Fruit fly (Drosophila melanogaster): ENCODE measurements around the gene CG34124.

CG34124 gene

dm6 chr2L:4973731-4974415 is 15.7 kb downstream of the CG34124 start, which contains the start of gene mRpL28 (continued):
- TF ChIP-seq CG3281 (GFP tag; optimal IDR thresholded peaks at IDR 0.05), result peak; percentile 46
- no peak for TF ChIP-seq Sox102F (GFP tag; optimal IDR thresholded peaks at IDR 0.05)
- TF ChIP-seq Dref (GFP tag; IDR thresholded peaks at IDR 0.05), result no peak
- no peak for TF ChIP-seq Gug (GFP tag; IDR thresholded peaks at IDR 0.05)
- no peak for TF ChIP-seq gem (tag; optimal IDR thresholded peaks at IDR 0.05)
- no peak for TF ChIP-seq stc (GFP tag; IDR thresholded peaks at IDR 0.05)
- TF ChIP-seq zf30C (GFP tag; optimal IDR thresholded peaks at IDR 0.05), result no peak
- TF ChIP-seq ap (GFP tag; IDR thresholded peaks at IDR 0.05), result no peak
- TF ChIP-seq HmgD (GFP tag; optimal IDR thresholded peaks at IDR 0.05), result no peak
- no peak for TF ChIP-seq so (GFP tag; IDR thresholded peaks at IDR 0.05)
- no peak for TF ChIP-seq Mrtf (GFP tag; IDR thresholded peaks at IDR 0.05)
- no peak for TF ChIP-seq fu2 (GFP tag; optimal IDR thresholded peaks at IDR 0.05)
- no peak for TF ChIP-seq CG13296 (GFP tag; optimal IDR thresholded peaks at IDR 0.05)
- peak in 1 of 3 experiments; percentile 0 for TF ChIP-seq lola (GFP tag; optimal IDR thresholded peaks at IDR 0.05)
- TF ChIP-seq nmo (GFP tag; optimal IDR thresholded peaks at IDR 0.05), result peak; percentile 12
- no peak for TF ChIP-seq Nf-YB (GFP tag; optimal IDR thresholded peaks at IDR 0.05)
- no peak; the same call in 1 of the 2 replicates for TF ChIP-seq vvl (GFP tag; IDR thresholded peaks at IDR 0.05)
- no peak for TF ChIP-seq Dbx (GFP tag; IDR thresholded peaks at IDR 0.05)
- peak; percentile 45; the same call in 1 of the 2 replicates for TF ChIP-seq sna (GFP tag; IDR thresholded peaks at IDR 0.05; ENCODE audit: partially characterized antibody)
- TF ChIP-seq scrt (GFP tag; optimal IDR thresholded peaks at IDR 0.05), result no peak
- TF ChIP-seq Hr51 (GFP tag; optimal IDR thresholded peaks at IDR 0.05), result no peak
- no peak for TF ChIP-seq CG8944 (GFP tag; optimal IDR thresholded peaks at IDR 0.05)
- no peak for TF ChIP-seq CG7556 (GFP tag; optimal IDR thresholded peaks at IDR 0.05)
- peak; percentile 10; the same call in 1 of the 2 replicates for TF ChIP-seq Bgb (GFP tag; IDR thresholded peaks at IDR 0.05; ENCODE audit: partially characterized antibody)
- TF ChIP-seq TFAM (GFP tag; optimal IDR thresholded peaks at IDR 0.05), result no peak
- TF ChIP-seq CG4328 (GFP tag; optimal IDR thresholded peaks at IDR 0.05), result peak; percentile 18
- TF ChIP-seq jing (GFP tag; optimal IDR thresholded peaks at IDR 0.05), result no peak
- no peak for TF ChIP-seq sd (tag; optimal IDR thresholded peaks at IDR 0.05)
- TF ChIP-seq CG11085 (GFP tag; IDR thresholded peaks at IDR 0.05), result no peak
- TF ChIP-seq CG4730 (GFP tag; IDR thresholded peaks at IDR 0.05), result no peak
- peak; percentile 7 for TF ChIP-seq CG15479 (GFP tag; optimal IDR thresholded peaks at IDR 0.05)
- peak in 1 of 2 experiments; percentile 18 for TF ChIP-seq bsh (GFP tag; optimal IDR thresholded peaks at IDR 0.05)
- peak; percentile 31 for TF ChIP-seq CG14710 (tag; optimal IDR thresholded peaks at IDR 0.05)
- TF ChIP-seq mld (GFP tag; IDR thresholded peaks at IDR 0.05; ENCODE audit: partially characterized antibody), result no peak
- TF ChIP-seq ash1 (GFP tag; optimal IDR thresholded peaks at IDR 0.05), result no peak
- TF ChIP-seq insv (GFP tag; optimal IDR thresholded peaks at IDR 0.05), result no peak
- peak; percentile 14 for TF ChIP-seq Ets65A (GFP tag)
- TF ChIP-seq HLH4C (GFP tag; IDR thresholded peaks at IDR 0.05; ENCODE audit: partially characterized antibody), result 0 out of 3 replicates have a peak, but pooled peaks have one; percentile 13
- TF ChIP-seq chinmo (GFP tag; IDR thresholded peaks at IDR 0.05; ENCODE audit: partially characterized antibody), result no peak
- TF ChIP-seq Doc2 (GFP tag; IDR thresholded peaks at IDR 0.05), result no peak
- no peak for TF ChIP-seq CG14050 (GFP tag; IDR thresholded peaks at IDR 0.05)
- no peak for TF ChIP-seq ems (GFP tag; optimal IDR thresholded peaks at IDR 0.05)
- TF ChIP-seq HLH54F (GFP tag; optimal IDR thresholded peaks at IDR 0.05), result peak; percentile 27
- peak; percentile 63 for TF ChIP-seq Med (GFP tag)
- peak; percentile 58 for TF ChIP-seq CG2120 (GFP tag; optimal IDR thresholded peaks at IDR 0.05)
- TF ChIP-seq HmgZ (tag; optimal IDR thresholded peaks at IDR 0.05), result peak; percentile 57
- TF ChIP-seq CG5180 (GFP tag; optimal IDR thresholded peaks at IDR 0.05), result no peak
- no peak for TF ChIP-seq sim (GFP tag; IDR thresholded peaks at IDR 0.05)
- peak; percentile 71 for TF ChIP-seq CG34224 (GFP tag; IDR thresholded peaks at IDR 0.05; ENCODE audit: partially characterized antibody)

Measured in whole organism, embryonic.